Fruit fly (Drosophila melanogaster) whole organism, embryonic: ENCODE results near the gene bab2.

Source experiments
- Blimp-1 ChIP-seq: fragments of 200-800 bp; sonication (Bioruptor generic); optimal IDR thresholded peaks from 3 replicates; lab custom pipeline; 2018; ENCODE audit warnings: missing biosample characterization, missing genetic modification characterization, mild to moderate bottlenecking, moderate library complexity, missing genetic modification reagents
- CG10366 ChIP-seq: fragments of 200-800 bp; sonication (Bioruptor generic); IDR thresholded peaks from 2 replicates; pipeline ENCODE4 v1.3.6; 2022; ENCODE audit warnings: missing biosample characterization, missing genetic modification characterization
- CG10959 ChIP-seq: fragments of 200-800 bp; sonication (Bioruptor generic); IDR thresholded peaks from 2 replicates; pipeline ENCODE4 v1.3.6; 2022; ENCODE audit warnings: missing biosample characterization, missing genetic modification characterization
- CG11696 ChIP-seq: fragments of 200-800 bp; sonication (Bioruptor generic); IDR thresholded peaks from 2 replicates; pipeline ENCODE4 v1.3.6; 2022; ENCODE audit warnings: missing biosample characterization, missing genetic modification characterization
- CG11723 ChIP-seq: fragments of 200-800 bp; sonication (Bioruptor generic); optimal IDR thresholded peaks from 2 replicates; lab custom pipeline; 2017; ENCODE audit warnings: missing biosample characterization, mild to moderate bottlenecking, missing genetic modification characterization
- CG12071 ChIP-seq: fragments of 200-800 bp; sonication (Bioruptor generic); optimal IDR thresholded peaks from 3 replicates; lab custom pipeline; 2018; ENCODE audit warnings: missing biosample characterization, mild to moderate bottlenecking, missing genetic modification characterization
- CG12104 ChIP-seq: fragments of 200-800 bp; sonication (Bioruptor generic); optimal IDR thresholded peaks from 3 replicates; lab custom pipeline; 2016; ENCODE audit warnings: missing biosample characterization, missing genetic modification characterization
- CG12769 ChIP-seq: fragments of 200-800 bp; sonication (Bioruptor generic); optimal IDR thresholded peaks from 2 replicates; lab custom pipeline; 2019; ENCODE audit warnings: missing biosample characterization, mild to moderate bottlenecking, missing genetic modification characterization, moderate library complexity
- CG12942 ChIP-seq: fragments of 200-800 bp; sonication (Bioruptor generic); optimal IDR thresholded peaks from 3 replicates; lab custom pipeline; 2016; ENCODE audit warnings: missing biosample characterization, missing genetic modification characterization
- CG13287 ChIP-seq: fragments of 200-800 bp; sonication (Bioruptor generic); IDR thresholded peaks from 2 replicates; pipeline ENCODE4 v1.3.6; 2022; ENCODE audit warnings: missing biosample characterization, missing genetic modification characterization; ENCODE audit not compliant: partially characterized antibody
- CG1603 ChIP-seq: fragments of 200-800 bp; sonication (Bioruptor generic); optimal IDR thresholded peaks from 2 replicates; lab custom pipeline; 2019; ENCODE audit warnings: missing biosample characterization, mild to moderate bottlenecking, missing genetic modification characterization, moderate library complexity
- CG17186 ChIP-seq: fragments of 200-800 bp; sonication (Bioruptor generic); optimal IDR thresholded peaks from 3 replicates; lab custom pipeline; 2017; ENCODE audit warnings: missing biosample characterization, missing genetic modification reagents, missing genetic modification characterization
- CG17328 ChIP-seq: fragments of 200-800 bp; sonication (Bioruptor generic); IDR thresholded peaks from 2 replicates; pipeline ENCODE4 v1.3.6; 2022; ENCODE audit warnings: missing biosample characterization, missing genetic modification characterization
- CG17385 ChIP-seq: fragments of 200-800 bp; sonication (Bioruptor generic); optimal IDR thresholded peaks from 3 replicates; lab custom pipeline; 2018; ENCODE audit warnings: missing biosample characterization, mild to moderate bottlenecking, missing genetic modification characterization
- CG18262 ChIP-seq: fragments of 200-800 bp; optimal IDR thresholded peaks from 3 replicates; lab custom pipeline; 2019; ENCODE audit warnings: missing biosample characterization, mild to moderate bottlenecking, missing genetic modification characterization, moderate library complexity
- CG2129 ChIP-seq: fragments of 200-800 bp; sonication (Bioruptor generic); IDR thresholded peaks from 2 replicates; pipeline ENCODE4 v1.3.6; 2022; ENCODE audit warnings: missing biosample characterization, missing genetic modification characterization; ENCODE audit not compliant: partially characterized antibody
- CG30020 ChIP-seq: fragments of 200-800 bp; optimal IDR thresholded peaks from 2 replicates; lab custom pipeline; 2019; ENCODE audit warnings: missing biosample characterization, mild to moderate bottlenecking, missing genetic modification characterization, moderate library complexity
- CG30431 ChIP-seq: fragments of 200-800 bp; sonication (Bioruptor generic); optimal IDR thresholded peaks from 2 replicates; lab custom pipeline; 2017; ENCODE audit warnings: missing biosample characterization, missing genetic modification characterization
- CG31441 ChIP-seq: fragments of 200-800 bp; sonication (Bioruptor generic); IDR thresholded peaks from 2 replicates; pipeline ENCODE4 v1.3.6; 2022; ENCODE audit warnings: missing biosample characterization, missing genetic modification characterization
- CG3163 ChIP-seq: fragments of 200-800 bp; sonication (Bioruptor generic); optimal IDR thresholded peaks from 3 replicates; lab custom pipeline; 2016; ENCODE audit warnings: missing biosample characterization, missing genetic modification characterization
- CG5245 ChIP-seq: fragments of 200-800 bp; sonication (Bioruptor generic); optimal IDR thresholded peaks from 3 replicates; lab custom pipeline; 2016; ENCODE audit warnings: missing biosample characterization, missing genetic modification characterization
- CG5953 ChIP-seq: fragments of 200-800 bp; sonication (Bioruptor generic); IDR thresholded peaks from 2 replicates; pipeline ENCODE4 v1.3.6; 2022; ENCODE audit warnings: missing biosample characterization, missing genetic modification characterization
- CG7928 ChIP-seq: fragments of 200-800 bp; sonication (Bioruptor generic); optimal IDR thresholded peaks from 2 replicates; lab custom pipeline; 2017; ENCODE audit warnings: missing biosample characterization, mild to moderate bottlenecking, missing genetic modification characterization
- CkIIα-i1 ChIP-seq: fragments of 200-800 bp; sonication (Bioruptor generic); IDR thresholded peaks from 2 replicates; pipeline ENCODE4 v1.3.6; 2022; ENCODE audit warnings: missing biosample characterization, missing genetic modification characterization
- CoRest ChIP-seq: fragments of 200-800 bp; sonication (Bioruptor generic); optimal IDR thresholded peaks from 3 replicates; lab custom pipeline; 2018; ENCODE audit warnings: missing biosample characterization, mild to moderate bottlenecking, missing genetic modification characterization, moderate library complexity
- Dip3 ChIP-seq: fragments of 200-800 bp; sonication (Bioruptor generic); optimal IDR thresholded peaks from 3 replicates; lab custom pipeline; 2016; ENCODE audit warnings: missing biosample characterization, missing genetic modification characterization
- Doc3 ChIP-seq: fragments of 200-800 bp; sonication (Bioruptor generic); IDR thresholded peaks from 3 replicates; pipeline ENCODE4 v1.3.6; 2022; ENCODE audit warnings: missing biosample characterization, missing genetic modification characterization; ENCODE audit not compliant: partially characterized antibody
- Eip74EF ChIP-seq, 2 experiments: fragments of 200-800 bp in 1 of 2; fragments of >200 bp in 1 of 2; sonication (Bioruptor generic) in 1 of 2; optimal IDR thresholded peaks; 2 replicates each; lab custom pipeline; 2017 to 2019; ENCODE audit warnings: missing biosample characterization in 2 of 2, missing genetic modification characterization in 2 of 2, mild to moderate bottlenecking in 1 of 2, moderate library complexity in 1 of 2
- Fer3 ChIP-seq: fragments of 200-800 bp; sonication (Bioruptor generic); optimal IDR thresholded peaks from 2 replicates; lab custom pipeline; 2018; ENCODE audit warnings: missing biosample characterization, mild to moderate bottlenecking, missing genetic modification characterization, moderate library complexity
- Gug ChIP-seq: fragments of 200-800 bp; sonication (Bioruptor generic); IDR thresholded peaks from 4 replicates; pipeline ENCODE4 v1.3.6; 2022; ENCODE audit warnings: missing biosample characterization, missing genetic modification characterization
- Lpt ChIP-seq: fragments of >200 bp; optimal IDR thresholded peaks from 2 replicates; lab custom pipeline; 2018; ENCODE audit warnings: missing biosample characterization, missing genetic modification characterization
- MTF-1 ChIP-seq: fragments of 200-800 bp; sonication (Bioruptor generic); optimal IDR thresholded peaks from 2 replicates; lab custom pipeline; 2018; ENCODE audit warnings: missing biosample characterization, mild to moderate bottlenecking, missing genetic modification characterization, borderline replicate concordance
- Ravus ChIP-seq: fragments of 200-800 bp; sonication (Bioruptor generic); IDR thresholded peaks from 2 replicates; pipeline ENCODE4 v1.3.6; 2022; ENCODE audit warnings: missing biosample characterization, missing genetic modification characterization
- amos ChIP-seq: fragments of 200-800 bp; sonication (Bioruptor generic); IDR thresholded peaks from 2 replicates; pipeline ENCODE4 v1.3.6; 2022; ENCODE audit warnings: missing biosample characterization, missing genetic modification characterization; ENCODE audit not compliant: partially characterized antibody
- bbx ChIP-seq: fragments of 200-800 bp; sonication (Bioruptor generic); IDR thresholded peaks from 2 replicates; pipeline ENCODE4 v1.3.6; 2022; ENCODE audit warnings: missing biosample characterization, missing genetic modification characterization; ENCODE audit not compliant: partially characterized antibody
- ci ChIP-seq: fragments of 200-800 bp; sonication (Bioruptor generic); IDR thresholded peaks from 3 replicates; pipeline ENCODE4 v1.3.6; 2022; ENCODE audit warnings: missing biosample characterization, missing genetic modification characterization
- danr ChIP-seq: fragments of 200-800 bp; sonication (Bioruptor generic); IDR thresholded peaks from 2 replicates; pipeline ENCODE4 v1.3.6; 2022; ENCODE audit warnings: missing biosample characterization, missing genetic modification characterization
- fd3F ChIP-seq: fragments of 200-800 bp; sonication (Bioruptor generic); optimal IDR thresholded peaks from 2 replicates; lab custom pipeline; 2018; ENCODE audit warnings: missing biosample characterization, mild to moderate bottlenecking, missing genetic modification characterization, moderate library complexity
- fru ChIP-seq: fragments of >200 bp; optimal IDR thresholded peaks from 2 replicates; lab custom pipeline; 2017
- gfzf ChIP-seq: fragments of 200-800 bp; sonication (Bioruptor generic); optimal IDR thresholded peaks from 2 replicates; lab custom pipeline; 2016; ENCODE audit warnings: missing biosample characterization, mild to moderate bottlenecking, missing genetic modification characterization, moderate library complexity
- grn ChIP-seq: fragments of 200-800 bp; sonication (Bioruptor generic); optimal IDR thresholded peaks from 3 replicates; lab custom pipeline; 2017; ENCODE audit warnings: missing biosample characterization, missing genetic modification characterization
- insv ChIP-seq, 2 experiments: fragments of 200-800 bp; sonication (Bioruptor generic); optimal IDR thresholded peaks; 3 replicates each; lab custom pipeline; 2016 to 2018; ENCODE audit warnings: missing biosample characterization in 2 of 2, missing genetic modification characterization in 2 of 2
- jigr1 ChIP-seq: fragments of 200-800 bp; sonication (Bioruptor generic); IDR thresholded peaks from 3 replicates; pipeline ENCODE4 v1.3.6; 2022; ENCODE audit warnings: missing biosample characterization, missing genetic modification characterization
- lmd ChIP-seq: fragments of 200-800 bp; sonication (Bioruptor generic); IDR thresholded peaks from 2 replicates; pipeline ENCODE4 v1.3.6; 2022; ENCODE audit warnings: missing biosample characterization, missing genetic modification characterization
- mam ChIP-seq: fragments of 200-800 bp; sonication (Bioruptor generic); optimal IDR thresholded peaks from 3 replicates; lab custom pipeline; 2016; ENCODE audit warnings: missing biosample characterization, missing genetic modification characterization
- nerfin-2 ChIP-seq: fragments of 200-800 bp; sonication (Bioruptor generic); IDR thresholded peaks from 2 replicates; pipeline ENCODE4 v1.3.6; 2022; ENCODE audit warnings: missing biosample characterization, missing genetic modification characterization; ENCODE audit not compliant: partially characterized antibody
- psq ChIP-seq: fragments of 200-800 bp; sonication (Bioruptor generic); optimal IDR thresholded peaks from 2 replicates; lab custom pipeline; 2017; ENCODE audit warnings: missing biosample characterization, missing genetic modification characterization
- run ChIP-seq: fragments of 200-800 bp; sonication (Bioruptor generic); optimal IDR thresholded peaks from 3 replicates; lab custom pipeline; 2018; ENCODE audit warnings: missing biosample characterization, mild to moderate bottlenecking, missing genetic modification characterization
- so ChIP-seq: fragments of 200-800 bp; sonication (Bioruptor generic); IDR thresholded peaks from 3 replicates; pipeline ENCODE4 v1.3.6; 2022; ENCODE audit warnings: missing biosample characterization, missing genetic modification characterization
- twi ChIP-seq: fragments of 200-800 bp; optimal IDR thresholded peaks from 2 replicates; lab custom pipeline; 2019; ENCODE audit warnings: missing biosample characterization, mild to moderate bottlenecking, missing genetic modification characterization, moderate library complexity
- vfl ChIP-seq: fragments of 200-800 bp; sonication (Bioruptor generic); optimal IDR thresholded peaks from 2 replicates; lab custom pipeline; 2016; ENCODE audit warnings: missing biosample characterization, missing genetic modification characterization

Gene bab2

dm6 chr3L:1166266-1166665, 10.8 kb downstream of the bab2 start (continued):
- TF ChIP-seq CG12104 (GFP tag; lab: Kevin White, UChicago) = peak; percentile 54
- TF ChIP-seq vfl (GFP tag; lab: Kevin White, UChicago) = no peak
- TF ChIP-seq Dip3 (GFP tag; lab: Kevin White, UChicago) = no peak
- no peak for TF ChIP-seq amos
- TF ChIP-seq ci (GFP tag; lab: Robert Waterston, UW) = peak; percentile 92
- peak; percentile 78 for TF ChIP-seq CG1603 (tag; lab: Kevin White, UChicago)
- no peak for TF ChIP-seq Gug (GFP tag; lab: Robert Waterston, UW)
- TF ChIP-seq run (tag; lab: Kevin White, UChicago) = peak; percentile 39
- TF ChIP-seq CG2129 = no peak
- no peak for TF ChIP-seq psq
- no peak for TF ChIP-seq CG5245
- no peak for TF ChIP-seq CkIIα-i1 (GFP tag; lab: Robert Waterston, UW)
- no peak for TF ChIP-seq fru (lab: Kevin White, UChicago)
- TF ChIP-seq Ravus (GFP tag; lab: Robert Waterston, UW) = no peak
- no peak for TF ChIP-seq CG7928 (GFP tag; lab: Kevin White, UChicago)
- TF ChIP-seq CG10959 (GFP tag; lab: Robert Waterston, UW) = 0 out of 2 replicates have a peak, but pooled peaks have one; percentile 17
- TF ChIP-seq CG3163 (GFP tag; lab: Kevin White, UChicago) = peak; percentile 7
- TF ChIP-seq Blimp-1 (GFP tag; lab: Kevin White, UChicago) = peak; percentile 70
- TF ChIP-seq CG17328 = peak; percentile 60; the same call in 1 of the 2 replicates
- TF ChIP-seq CG13287 (GFP tag; lab: Robert Waterston, UW) = no peak
- no peak for TF ChIP-seq Doc3
- no peak for TF ChIP-seq CG30020 (tag; lab: Kevin White, UChicago)
- peak; percentile 36 for TF ChIP-seq Fer3 (tag; lab: Kevin White, UChicago)
- TF ChIP-seq CG31441 (GFP tag; lab: Robert Waterston, UW) = no peak
- TF ChIP-seq CG17186 = peak; percentile 61
- TF ChIP-seq Lpt (GFP tag; lab: Kevin White, UChicago) = no peak
- peak; percentile 16 for TF ChIP-seq CG12942
- no peak for TF ChIP-seq bbx (GFP tag; lab: Robert Waterston, UW)
- no peak for TF ChIP-seq CG12769 (tag; lab: Kevin White, UChicago)
- TF ChIP-seq CG5953 (GFP tag; lab: Robert Waterston, UW) = peak; percentile 35; the same call in 1 of the 2 replicates
- TF ChIP-seq CG30431 (GFP tag; lab: Kevin White, UChicago) = peak; percentile 1
- peak in 1 of 2 experiments; percentile 8 for TF ChIP-seq Eip74EF (GFP tag; optimal IDR thresholded peaks at IDR 0.05; lab: Kevin White, UChicago)
- peak; percentile 40 for TF ChIP-seq CoRest (tag; lab: Kevin White, UChicago)
- no peak for TF ChIP-seq nerfin-2 (GFP tag; lab: Robert Waterston, UW)
- TF ChIP-seq gfzf (GFP tag; lab: Kevin White, UChicago) = no peak
- TF ChIP-seq MTF-1 (GFP tag; lab: Kevin White, UChicago) = peak; percentile 87
- peak; percentile 59 for TF ChIP-seq CG17385 (GFP tag; lab: Kevin White, UChicago)
- TF ChIP-seq CG11723 (GFP tag; lab: Kevin White, UChicago) = peak; percentile 62
- TF ChIP-seq CG12071 (GFP tag; lab: Kevin White, UChicago) = peak; percentile 76
- TF ChIP-seq lmd (GFP tag; lab: Robert Waterston, UW) = no peak
- TF ChIP-seq grn (GFP tag; lab: Kevin White, UChicago) = peak; percentile 59
- peak in 1 of 2 experiments; percentile 41 for TF ChIP-seq insv (GFP tag; optimal IDR thresholded peaks at IDR 0.05; lab: Kevin White, UChicago)
- TF ChIP-seq mam (GFP tag; lab: Kevin White, UChicago) = no peak
- TF ChIP-seq CG18262 (tag; lab: Kevin White, UChicago) = peak; percentile 13
- TF ChIP-seq CG11696 (GFP tag; lab: Robert Waterston, UW) = no peak
- TF ChIP-seq danr = peak; percentile 15; the same call in 1 of the 2 replicates
- no peak for TF ChIP-seq twi (tag; lab: Kevin White, UChicago)
- 0 out of 3 replicates have a peak, but pooled peaks have one; percentile 46 for TF ChIP-seq so (GFP tag; lab: Robert Waterston, UW)
- TF ChIP-seq fd3F (GFP tag; lab: Kevin White, UChicago) = no peak
- TF ChIP-seq CG10366 (GFP tag; lab: Robert Waterston, UW) = no peak; the same call in 1 of the 2 replicates
- TF ChIP-seq jigr1 (GFP tag; lab: Robert Waterston, UW) = no peak
